Fruit fly (Drosophila melanogaster): ENCODE measurements around the gene Sur-8.

dm6 chr3R:17404155-17404554 is 1.8 kb upstream of the Sur-8 start:
- TF ChIP-seq cnc (optimal IDR thresholded peaks at IDR 0.05), result no peak
- TF ChIP-seq CG7101 (tag; optimal IDR thresholded peaks at IDR 0.05), result no peak
- TF ChIP-seq toe (GFP tag; optimal IDR thresholded peaks at IDR 0.05), result no peak
- TF ChIP-seq CG11617 (GFP tag; optimal IDR thresholded peaks at IDR 0.05), result no peak
- TF ChIP-seq CG5204 (GFP tag; optimal IDR thresholded peaks at IDR 0.05), result no peak
- no peak for TF ChIP-seq CG1620 (GFP tag; optimal IDR thresholded peaks at IDR 0.05)
- TF ChIP-seq Crg-1 (GFP tag; optimal IDR thresholded peaks at IDR 0.05), result no peak
- no peak for TF ChIP-seq CG33017 (tag; optimal IDR thresholded peaks at IDR 0.05)
- TF ChIP-seq CG12768 (GFP tag; optimal IDR thresholded peaks at IDR 0.05), result no peak
- no peak for TF ChIP-seq Hr96 (GFP tag; optimal IDR thresholded peaks at IDR 0.05)
- TF ChIP-seq cic (GFP tag; optimal IDR thresholded peaks at IDR 0.05), result no peak
- TF ChIP-seq ovo (GFP tag; optimal IDR thresholded peaks at IDR 0.05), result no peak
- no peak for TF ChIP-seq Mnt (GFP tag; optimal IDR thresholded peaks at IDR 0.05)
- no peak for TF ChIP-seq kay (GFP tag; ENCODE audit: borderline replicate concordance)
